Worm (Caenorhabditis elegans) whole organism, L2 larva: ENCODE measurements around the gene tmem-24.

Experiments used
- Y55F3AM.14 ChIP-seq: fragments of 200-800 bp; sonication (Bioruptor generic); optimal IDR thresholded peaks from 2 replicates; lab custom pipeline; 2018; ENCODE audit warnings: mild to moderate bottlenecking, missing genetic modification characterization, missing compliant biosample characterization
- ZK546.5 ChIP-seq: sonication (generic microtip); optimal IDR thresholded peaks from 2 replicates; lab custom pipeline; 2017; ENCODE audit warnings: missing biosample characterization, missing genetic modification characterization
- aly-2 ChIP-seq: fragments of 150-350 bp; optimal IDR thresholded peaks from 2 replicates; lab custom pipeline; 2014; ENCODE audit warnings: missing biosample characterization, missing genetic modification characterization
- ama-1 ChIP-seq: fragments of 150-350 bp; optimal IDR thresholded peaks from 2 replicates; lab custom pipeline; 2018; ENCODE audit warnings: inconsistent platforms
- ceh-16 ChIP-seq: fragments of 150-350 bp; optimal IDR thresholded peaks from 2 replicates; lab custom pipeline; 2014; ENCODE audit warnings: missing biosample characterization, missing genetic modification characterization
- mbf-1 ChIP-seq: sonication (generic microtip); optimal IDR thresholded peaks from 2 replicates; lab custom pipeline; 2017; ENCODE audit warnings: missing biosample characterization, missing genetic modification characterization
- mdl-1 ChIP-seq, 2 experiments: fragments of 150-350 bp in 1 of 2; sonication (generic microtip) in 1 of 2; optimal IDR thresholded peaks; 2 replicates each; lab custom pipeline; 2017; ENCODE audit warnings: missing biosample characterization in 2 of 2, missing genetic modification characterization in 2 of 2
- nhr-11 ChIP-seq: fragments of 150-350 bp; optimal IDR thresholded peaks from 2 replicates; lab custom pipeline; 2014; ENCODE audit warnings: missing biosample characterization, missing genetic modification characterization
- nhr-25 ChIP-seq: fragments of 150-350 bp; sonication (generic microtip); optimal IDR thresholded peaks from 3 replicates; lab custom pipeline; 2014; ENCODE audit warnings: missing biosample characterization, missing genetic modification characterization
- sma-9 ChIP-seq, 2 experiments: fragments of 150-350 bp in 1 of 2; sonication (generic microtip) in 1 of 2; optimal IDR thresholded peaks; 2 replicates each; lab custom pipeline; 2014 to 2016; ENCODE audit warnings: missing genetic modification characterization in 2 of 2, mild to moderate bottlenecking in 1 of 2, missing biosample characterization in 1 of 2, missing compliant biosample characterization in 1 of 2, missing genetic modification reagents in 1 of 2, moderate library complexity in 1 of 2
- unc-62 ChIP-seq: fragments of 150-350 bp; optimal IDR thresholded peaks from 2 replicates; lab custom pipeline; 2014; ENCODE audit warnings: missing biosample characterization, missing genetic modification reagents, missing genetic modification characterization
- ztf-11 ChIP-seq: sonication (generic microtip); optimal IDR thresholded peaks from 2 replicates; lab custom pipeline; 2017; ENCODE audit warnings: missing biosample characterization, missing genetic modification characterization

DNA sequence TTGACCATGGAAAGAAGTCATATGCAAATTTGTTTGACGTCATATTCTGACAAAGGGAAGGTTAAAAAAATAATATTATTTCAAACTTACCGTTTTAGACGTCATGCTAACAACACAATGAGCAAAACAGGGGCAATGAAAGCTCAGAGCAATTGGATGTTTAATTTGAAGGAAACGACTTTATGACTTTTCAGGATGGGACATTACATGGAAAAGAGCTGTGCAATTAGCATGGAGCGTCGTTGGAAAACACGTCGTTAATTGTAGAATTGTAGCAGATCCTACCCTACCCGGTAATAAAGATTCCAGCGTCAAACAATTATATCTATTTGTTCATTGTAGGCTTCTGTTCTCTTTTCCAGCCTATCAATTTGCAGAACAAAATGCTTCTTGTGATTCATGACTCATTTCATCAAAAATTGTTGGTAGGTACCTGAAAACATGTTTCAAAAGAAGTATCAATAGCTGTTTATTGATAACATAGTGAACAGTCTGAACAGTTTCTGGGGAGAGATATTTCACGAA, 28.9 kb upstream of the tmem-24 start, which contains the start of gene ceh-63:
- TF ChIP-seq Y55F3AM.14 (GFP tag; lab: Kevin White, UChicago) = no peak
- TF ChIP-seq nhr-11 (tag; lab: Kevin White, UChicago) = no peak
- no peak for TF ChIP-seq mdl-1 (tag; optimal IDR thresholded peaks at IDR 0.05; lab: Kevin White, UChicago)
- no peak for TF ChIP-seq aly-2
- TF ChIP-seq nhr-25 (tag; lab: Kevin White, UChicago) = no peak
- no peak for TF ChIP-seq ZK546.5 (tag; lab: Kevin White, UChicago)
- no peak for TF ChIP-seq ama-1
- no peak for TF ChIP-seq ztf-11 (tag; lab: Kevin White, UChicago)
- TF ChIP-seq unc-62 (GFP tag; lab: Kevin White, UChicago) = no peak
- TF ChIP-seq sma-9 (GFP tag; optimal IDR thresholded peaks at IDR 0.05; lab: Kevin White, UChicago) = no peak
- no peak for TF ChIP-seq sma-9 (tag; optimal IDR thresholded peaks at IDR 0.05; lab: Kevin White, UChicago)
- TF ChIP-seq ceh-16 (tag; lab: Kevin White, UChicago) = no peak
- no peak for TF ChIP-seq mbf-1
